Fruit fly (Drosophila melanogaster) whole organism: ENCODE measurements around the gene CG31091.

Experiments
- CG8478 ChIP-seq: fragments of >200 bp; optimal IDR thresholded peaks from 2 replicates; lab custom pipeline; 2018; ENCODE audit warnings: inconsistent platforms
- Dll ChIP-seq: fragments of >200 bp; optimal IDR thresholded peaks from 2 replicates; lab custom pipeline; 2017
- psq ChIP-seq: fragments of >200 bp; optimal IDR thresholded peaks from 2 replicates; lab custom pipeline; 2017
- usp ChIP-seq: fragments of >200 bp; optimal IDR thresholded peaks from 2 replicates; lab custom pipeline; 2017; ENCODE audit warnings: missing biosample characterization, missing genetic modification characterization, mixed read lengths

- no peak for TF ChIP-seq Dll (lab: Kevin White, UChicago)
- no peak for TF ChIP-seq CG8478 (lab: Kevin White, UChicago)
- TF ChIP-seq psq, result no peak
- TF ChIP-seq usp, result no peak
These were observed 23.1 kb upstream of the CG31091 start for dm6 chr3R:25876639-25877038.
